Fruit fly (Drosophila melanogaster): ENCODE data around the gene CG7878.

DNA sequence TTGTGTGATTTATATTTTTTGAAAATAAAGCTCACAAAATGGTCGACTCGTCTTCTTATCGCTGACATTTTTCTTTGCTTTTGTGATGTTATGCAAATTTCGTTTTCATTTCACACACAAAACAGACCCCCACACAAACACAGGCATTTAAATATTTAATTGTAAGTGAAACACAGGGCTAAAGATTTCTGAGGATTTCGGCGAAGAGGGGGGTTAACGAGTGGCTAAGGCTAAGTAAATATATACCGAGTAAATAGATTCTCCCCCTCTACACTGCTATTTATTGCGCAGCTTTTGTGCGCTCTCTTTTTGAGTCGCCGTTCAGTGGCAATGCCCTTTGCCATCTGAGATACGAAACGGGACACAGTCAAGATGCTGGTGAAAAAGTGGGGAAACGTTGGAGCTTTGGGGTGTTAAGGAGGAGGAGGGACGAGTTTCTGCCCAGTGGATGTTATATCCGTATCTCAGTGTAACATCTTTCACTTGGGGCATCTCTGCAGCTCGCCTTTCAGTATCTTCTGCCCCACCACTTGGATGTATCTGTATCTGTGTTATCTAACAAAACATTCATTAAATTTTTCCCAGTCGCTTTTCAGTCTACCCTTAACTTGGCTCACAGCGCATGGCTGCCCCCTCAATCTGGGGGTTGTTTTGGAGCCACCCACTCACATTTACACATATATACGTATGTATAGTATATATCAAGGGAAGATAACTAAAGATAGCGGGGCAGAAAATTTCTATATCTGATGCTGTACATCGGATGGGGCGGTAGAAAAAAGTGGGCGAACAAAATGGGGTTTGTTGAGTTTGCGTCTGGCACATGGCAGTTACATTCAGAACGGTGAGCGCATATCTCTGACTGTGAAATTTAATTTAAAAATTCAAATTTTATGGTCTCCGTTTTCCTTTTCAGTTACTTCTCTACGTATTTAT lies 33.5 kb downstream of the CG7878 start:
- TF ChIP-seq CTCF (optimal IDR thresholded peaks at IDR 0.05) (no peak), CG8478 (optimal IDR thresholded peaks at IDR 0.05) (no peak)
